Worm (Caenorhabditis elegans): ENCODE measurements around the gene skr-19.

DNA sequence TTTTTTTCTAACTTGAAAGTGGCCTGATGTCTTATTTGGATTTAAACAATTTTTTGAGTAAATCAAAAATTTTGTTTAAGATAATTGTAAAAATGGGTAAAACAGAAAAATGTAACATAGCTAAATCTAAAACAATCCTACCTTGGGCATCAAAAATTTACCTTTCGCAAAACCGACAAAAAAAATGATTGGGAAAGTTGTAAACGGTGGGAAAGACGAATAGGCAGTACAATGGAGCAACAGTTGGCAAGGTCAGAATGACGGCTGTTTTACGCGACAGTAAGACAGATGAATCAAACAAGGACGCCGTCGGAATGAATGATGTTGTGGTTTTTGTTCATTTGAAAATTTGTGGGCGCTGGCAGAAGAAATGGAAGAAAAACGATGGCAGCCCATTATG is 50.1 kb downstream of the skr-19 start:
- TF ChIP-seq nhr-11 (tag; optimal IDR thresholded peaks at IDR 0.05) (no peak), lin-39 (tag; optimal IDR thresholded peaks at IDR 0.05) (no peak), mdl-1 (tag; optimal IDR thresholded peaks at IDR 0.05) (no peak), unc-62 (GFP tag; optimal IDR thresholded peaks at IDR 0.05) (no peak), Y55F3AM.14 (GFP tag; optimal IDR thresholded peaks at IDR 0.05) (no peak), ztf-1 (GFP tag; conservative IDR thresholded peaks at IDR 0.05) (no peak)
